Worm (Caenorhabditis elegans) whole organism, L4 larva: ENCODE results near the gene ZK1127.13.

Experiments
- F10B5.3 ChIP-seq: sonication (generic microtip); optimal IDR thresholded peaks from 2 replicates; lab custom pipeline; 2016; ENCODE audit warnings: mild to moderate bottlenecking, missing genetic modification characterization, missing compliant biosample characterization
- F26F4.8 ChIP-seq: fragments of 200-800 bp; sonication (Bioruptor generic); conservative IDR thresholded peaks from 2 replicates; pipeline ENCODE4 v1.3.6; 2022; ENCODE audit warnings: missing genetic modification characterization, missing compliant biosample characterization
- F37D6.2 ChIP-seq: sonication (generic microtip); optimal IDR thresholded peaks from 2 replicates; lab custom pipeline; 2016; ENCODE audit warnings: mild to moderate bottlenecking, missing genetic modification characterization, missing compliant biosample characterization
- T26A8.4 ChIP-seq: fragments of 200-800 bp; sonication (Bioruptor generic); IDR thresholded peaks from 2 replicates; pipeline ENCODE4 v1.3.6; 2022; ENCODE audit warnings: missing genetic modification characterization, missing compliant biosample characterization
- Y105C5A.15 ChIP-seq: fragments of 200-800 bp; sonication (Bioruptor generic); IDR thresholded peaks from 2 replicates; pipeline ENCODE4 v1.3.6; 2022; ENCODE audit warnings: missing genetic modification characterization, missing compliant biosample characterization
- ZK546.5 ChIP-seq, 2 experiments: sonication (generic microtip); optimal IDR thresholded peaks; 2 replicates each; lab custom pipeline; 2017; ENCODE audit warnings: missing biosample characterization in 2 of 2, missing genetic modification characterization in 2 of 2
- aly-2 ChIP-seq: sonication (generic microtip); optimal IDR thresholded peaks from 2 replicates; lab custom pipeline; 2018; ENCODE audit warnings: missing biosample characterization, missing genetic modification characterization
- ama-1 ChIP-seq: fragments of 150-350 bp; optimal IDR thresholded peaks from 2 replicates; lab custom pipeline; 2014; ENCODE audit warnings: inconsistent platforms, mixed read lengths
- arid-1 ChIP-seq: fragments of 200-800 bp; sonication (Bioruptor generic); conservative IDR thresholded peaks from 2 replicates; pipeline ENCODE4 v1.3.6; 2022; ENCODE audit warnings: missing genetic modification reagents, missing genetic modification characterization, missing compliant biosample characterization
- ceh-44 ChIP-seq: fragments of 200-800 bp; sonication (Bioruptor generic); IDR thresholded peaks from 2 replicates; pipeline ENCODE4 v1.3.6; 2022; ENCODE audit warnings: missing genetic modification reagents, missing genetic modification characterization, missing compliant biosample characterization
- ceh-62 ChIP-seq: sonication (generic microtip); optimal IDR thresholded peaks from 2 replicates; lab custom pipeline; 2017; ENCODE audit warnings: missing biosample characterization, missing genetic modification characterization
- ces-1 ChIP-seq: fragments of 150-350 bp; sonication (generic microtip); optimal IDR thresholded peaks from 4 replicates; lab custom pipeline; 2014; ENCODE audit warnings: missing biosample characterization, missing genetic modification reagents, missing genetic modification characterization
- ctbp-1 ChIP-seq: fragments of 200-800 bp; sonication (Bioruptor generic); IDR thresholded peaks from 2 replicates; pipeline ENCODE4 v1.3.6; 2022; ENCODE audit warnings: missing genetic modification reagents, missing genetic modification characterization, missing compliant biosample characterization
- daf-19 ChIP-seq: fragments of 200-800 bp; sonication (Bioruptor generic); conservative IDR thresholded peaks from 2 replicates; pipeline ENCODE4 v1.3.6; 2022; ENCODE audit warnings: missing genetic modification characterization, missing compliant biosample characterization
- daf-8 ChIP-seq: fragments of 200-800 bp; sonication (Bioruptor generic); IDR thresholded peaks from 2 replicates; pipeline ENCODE4 v1.3.6; 2022; ENCODE audit warnings: missing genetic modification characterization, missing compliant biosample characterization
- dpl-1 ChIP-seq: fragments of 150-350 bp; optimal IDR thresholded peaks from 2 replicates; lab custom pipeline; 2014; ENCODE audit warnings: missing biosample characterization, missing genetic modification reagents, missing genetic modification characterization
- dve-1 ChIP-seq: sonication (generic microtip); optimal IDR thresholded peaks from 2 replicates; lab custom pipeline; 2017; ENCODE audit warnings: antibody characterized with exemption, mild to moderate bottlenecking, missing genetic modification characterization, missing compliant biosample characterization; ENCODE audit not compliant: insufficient read depth
- fos-1 ChIP-seq: fragments of 150-350 bp; optimal IDR thresholded peaks from 2 replicates; lab custom pipeline; 2014; ENCODE audit warnings: missing biosample characterization, missing genetic modification characterization
- hif-1 ChIP-seq, 2 experiments: sonication (generic microtip); optimal IDR thresholded peaks; 2 replicates each; lab custom pipeline; 2016 to 2017; ENCODE audit warnings: missing compliant biosample characterization in 2 of 2, missing genetic modification characterization in 2 of 2, missing genetic modification reagents in 2 of 2, missing genotype in 2 of 2, mild to moderate bottlenecking in 1 of 2
- hlh-30 ChIP-seq: sonication (generic microtip); optimal IDR thresholded peaks from 2 replicates; lab custom pipeline; 2017; ENCODE audit warnings: antibody characterized with exemption, mild to moderate bottlenecking, missing genetic modification characterization, missing compliant biosample characterization; ENCODE audit not compliant: insufficient read depth
- lim-7 ChIP-seq: fragments of 200-800 bp; sonication (Bioruptor generic); IDR thresholded peaks from 2 replicates; pipeline ENCODE4 v1.3.6; 2022; ENCODE audit warnings: missing genetic modification characterization, missing compliant biosample characterization
- lin-1 ChIP-seq: fragments of 200-800 bp; sonication (Bioruptor generic); IDR thresholded peaks from 2 replicates; pipeline ENCODE4 v1.3.6; 2022; ENCODE audit warnings: missing genetic modification reagents, missing genetic modification characterization, missing compliant biosample characterization
- lin-13 ChIP-seq: fragments of 150-350 bp; optimal IDR thresholded peaks from 2 replicates; lab custom pipeline; 2014; ENCODE audit warnings: missing biosample characterization, missing genetic modification reagents, missing genetic modification characterization
- lin-15B ChIP-seq: fragments of 150-350 bp; sonication (generic microtip); optimal IDR thresholded peaks from 3 replicates; lab custom pipeline; 2014; ENCODE audit warnings: missing biosample characterization, missing genetic modification characterization
- lin-38 ChIP-seq: fragments of 200-800 bp; sonication (Bioruptor generic); IDR thresholded peaks from 2 replicates; pipeline ENCODE4 v1.3.6; 2022; ENCODE audit warnings: missing genetic modification reagents, missing genetic modification characterization, missing compliant biosample characterization
- lsy-2 ChIP-seq, 2 experiments: fragments of 150-350 bp in 1 of 2; sonication (generic microtip) in 1 of 2; optimal IDR thresholded peaks; 2 replicates each; lab custom pipeline; 2014 to 2017; ENCODE audit warnings: missing biosample characterization in 2 of 2, missing genetic modification characterization in 2 of 2
- madf-5 ChIP-seq, 2 experiments: fragments of 200-800 bp; sonication (Bioruptor generic); IDR thresholded peaks; 2 replicates each; pipeline ENCODE4 v1.3.6; 2022; ENCODE audit warnings: missing compliant biosample characterization in 2 of 2, missing genetic modification characterization in 2 of 2
- madf-9 ChIP-seq: fragments of 200-800 bp; sonication (Bioruptor generic); conservative IDR thresholded peaks from 2 replicates; pipeline ENCODE4 v1.3.6; 2022; ENCODE audit warnings: missing genetic modification reagents, missing genetic modification characterization, missing compliant biosample characterization
- mep-1 ChIP-seq: fragments of 150-350 bp; sonication (generic microtip); optimal IDR thresholded peaks from 3 replicates; lab custom pipeline; 2014; ENCODE audit warnings: missing biosample characterization, missing genetic modification characterization
- mes-2 ChIP-seq: sonication (generic microtip); optimal IDR thresholded peaks from 2 replicates; lab custom pipeline; 2016; ENCODE audit warnings: missing genotype, mild to moderate bottlenecking, missing genetic modification characterization, missing compliant biosample characterization; ENCODE audit not compliant: poor library complexity, severe bottlenecking
- mxl-3 ChIP-seq: fragments of 200-800 bp; sonication (Bioruptor generic); optimal IDR thresholded peaks from 2 replicates; lab custom pipeline; 2018; ENCODE audit warnings: mild to moderate bottlenecking, missing genetic modification characterization, missing compliant biosample characterization
- nhr-10 ChIP-seq: fragments of 150-350 bp; optimal IDR thresholded peaks from 2 replicates; lab custom pipeline; 2014; ENCODE audit warnings: missing biosample characterization, missing genetic modification characterization
- nhr-237 ChIP-seq: sonication (generic microtip); optimal IDR thresholded peaks from 2 replicates; lab custom pipeline; 2017; ENCODE audit warnings: missing biosample characterization, missing genetic modification characterization
- nhr-41 ChIP-seq: fragments of 200-800 bp; sonication (Bioruptor generic); IDR thresholded peaks from 2 replicates; pipeline ENCODE4 v1.3.6; 2022; ENCODE audit warnings: missing genetic modification reagents, missing genetic modification characterization, missing compliant biosample characterization
- nhr-42 ChIP-seq: fragments of 200-800 bp; sonication (Bioruptor generic); IDR thresholded peaks from 2 replicates; pipeline ENCODE4 v1.3.6; 2022; ENCODE audit warnings: missing genetic modification characterization, missing compliant biosample characterization
- nhr-6 ChIP-seq: fragments of 150-350 bp; optimal IDR thresholded peaks from 2 replicates; lab custom pipeline; 2014; ENCODE audit warnings: missing biosample characterization, missing genetic modification characterization
- nhr-76 ChIP-seq: fragments of 150-350 bp; optimal IDR thresholded peaks from 2 replicates; lab custom pipeline; 2014; ENCODE audit warnings: missing biosample characterization, missing genetic modification characterization
- nhr-77 ChIP-seq: fragments of 150-350 bp; optimal IDR thresholded peaks from 2 replicates; lab custom pipeline; 2014; ENCODE audit warnings: missing biosample characterization, missing genetic modification characterization
- pqm-1 ChIP-seq: sonication (generic microtip); optimal IDR thresholded peaks from 2 replicates; lab custom pipeline; 2017; ENCODE audit warnings: missing biosample characterization, missing genetic modification characterization
- saeg-2 ChIP-seq: fragments of 200-800 bp; sonication (Bioruptor generic); IDR thresholded peaks from 2 replicates; pipeline ENCODE4 v1.3.6; 2022; ENCODE audit warnings: missing genetic modification reagents, missing genetic modification characterization, missing compliant biosample characterization
- skn-1 ChIP-seq: fragments of 150-350 bp; optimal IDR thresholded peaks from 2 replicates; lab custom pipeline; 2014; ENCODE audit warnings: missing biosample characterization, missing genetic modification characterization
- snpc-1.2 ChIP-seq: fragments of 200-800 bp; sonication (Bioruptor generic); IDR thresholded peaks from 2 replicates; pipeline ENCODE4 v1.3.6; 2022; ENCODE audit warnings: missing genetic modification reagents, missing genetic modification characterization, missing compliant biosample characterization
- spr-1 ChIP-seq: sonication (generic microtip); optimal IDR thresholded peaks from 2 replicates; lab custom pipeline; 2016; ENCODE audit warnings: mild to moderate bottlenecking, missing genetic modification characterization, missing compliant biosample characterization
- tra-1 ChIP-seq: fragments of 200-800 bp; sonication (Bioruptor generic); IDR thresholded peaks from 2 replicates; pipeline ENCODE4 v1.3.6; 2022; ENCODE audit warnings: missing genetic modification reagents, missing genetic modification characterization, missing compliant biosample characterization
- unc-130 ChIP-seq: sonication (generic microtip); optimal IDR thresholded peaks from 2 replicates; lab custom pipeline; 2016; ENCODE audit warnings: missing genetic modification reagents, missing genetic modification characterization, missing compliant biosample characterization
- unc-39 ChIP-seq: sonication (generic microtip); optimal IDR thresholded peaks from 2 replicates; lab custom pipeline; 2017; ENCODE audit warnings: missing biosample characterization, missing genetic modification characterization
- unc-62 ChIP-seq, 3 experiments: fragments of 150-350 bp in 1 of 3; sonication (generic microtip); optimal IDR thresholded peaks in 2 of 3; peaks in 1 of 3; 1 replicate in 1 of 3; 2 replicates in 2 of 3; lab custom pipeline; 2014 to 2017; ENCODE audit warnings: missing biosample characterization in 3 of 3, missing genetic modification characterization in 3 of 3, missing genetic modification reagents in 3 of 3, missing genotype in 1 of 3
- zag-1 ChIP-seq: fragments of 150-350 bp; optimal IDR thresholded peaks from 2 replicates; lab custom pipeline; 2014; ENCODE audit warnings: missing biosample characterization, missing genetic modification characterization
- zfp-3 ChIP-seq: fragments of 200-800 bp; sonication (Bioruptor generic); conservative IDR thresholded peaks from 2 replicates; pipeline ENCODE4 v1.3.6; 2022; ENCODE audit warnings: missing genetic modification reagents, missing genetic modification characterization, missing compliant biosample characterization
- ztf-7 ChIP-seq: fragments of 150-350 bp; optimal IDR thresholded peaks from 2 replicates; lab custom pipeline; 2014; ENCODE audit warnings: missing biosample characterization, missing genetic modification characterization

The ZK1127.13 gene

DNA sequence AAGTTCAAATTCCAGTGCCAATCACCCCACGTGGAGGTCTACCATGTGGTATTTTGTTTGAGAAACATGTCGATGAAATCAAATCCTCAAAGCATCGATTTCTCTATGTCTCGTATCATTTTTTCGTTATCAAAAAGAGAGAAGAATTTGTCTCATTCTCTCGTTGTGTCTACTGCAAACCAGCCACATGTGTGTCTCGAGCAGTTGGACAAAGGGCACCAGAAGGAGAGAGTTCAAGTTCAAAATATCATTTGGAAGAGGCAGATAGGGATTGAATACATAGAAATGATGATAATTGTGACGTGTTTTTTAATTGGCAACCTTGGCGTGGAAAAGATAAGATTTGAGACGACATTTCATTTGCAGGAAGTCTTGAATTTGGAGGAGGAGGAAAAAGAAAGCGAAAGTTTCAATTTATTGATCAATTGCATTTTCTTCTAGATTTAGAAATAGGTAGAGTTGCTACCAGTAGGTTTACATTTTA lies 6.2 kb downstream of the ZK1127.13 start (continued):
- TF ChIP-seq dpl-1 (no peak), arid-1 (GFP tag; lab: Robert Waterston, UW) (0 out of 2 replicates have a peak, but pooled peaks have one; percentile 51), snpc-1.2 (GFP tag; lab: Robert Waterston, UW) (no peak), lsy-2 (tag; optimal IDR thresholded peaks at IDR 0.05; lab: Kevin White, UChicago) (peak in 1 of 2 experiments; percentile 55), F37D6.2 (tag; lab: Kevin White, UChicago) (no peak), ztf-7 (no peak), ctbp-1 (GFP tag; lab: Robert Waterston, UW) (no peak), ama-1 (no peak), dve-1 (tag; lab: Kevin White, UChicago) (peak; percentile 69), unc-62 (GFP tag; optimal IDR thresholded peaks at IDR 0.05 in 1 of 2; lab: Kevin White, UChicago) (peak in 1 of 2 experiments; percentile 82), unc-62 (tag; optimal IDR thresholded peaks at IDR 0.05; lab: Kevin White, UChicago) (no peak), mes-2 (tag; lab: Kevin White, UChicago) (peak; percentile 37), mxl-3 (peak; percentile 94), madf-5 (GFP tag; IDR thresholded peaks at IDR 0.05; lab: Robert Waterston, UW) (no peak), lin-38 (GFP tag; lab: Robert Waterston, UW) (peak; percentile 11; the same call in 1 of the 2 replicates), mep-1 (tag; lab: Kevin White, UChicago) (peak; percentile 53), daf-8 (GFP tag; lab: Robert Waterston, UW) (no peak), ceh-44 (GFP tag; lab: Robert Waterston, UW) (no peak), hlh-30 (tag; lab: Kevin White, UChicago) (peak; percentile 85), aly-2 (no peak), tra-1 (GFP tag; lab: Robert Waterston, UW) (peak; percentile 63; the same call in 1 of the 2 replicates), unc-39 (tag; lab: Kevin White, UChicago) (no peak)

DNA sequence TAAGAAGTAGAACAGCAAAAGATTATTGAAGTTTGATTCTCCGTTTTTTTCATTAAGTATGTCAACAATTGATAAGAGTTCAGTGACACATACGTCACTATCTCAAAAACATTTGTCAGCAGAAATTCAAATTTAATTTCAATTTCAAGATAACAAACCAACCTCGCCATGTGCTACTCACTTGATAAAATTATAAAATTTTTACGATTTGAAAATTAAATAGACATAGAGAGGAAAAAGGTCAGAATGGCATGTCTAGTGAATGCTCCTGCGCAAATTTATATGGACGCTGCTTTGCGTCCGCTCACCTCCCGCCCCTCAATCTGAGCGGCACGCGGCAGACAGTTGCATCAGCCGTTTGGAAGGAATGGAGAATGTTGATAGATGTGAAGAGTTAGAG lies 7.1 kb downstream of the ZK1127.13 start:
- no peak for TF ChIP-seq ces-1 (GFP tag; lab: Kevin White, UChicago)
- TF ChIP-seq lin-13: no peak
- peak in 1 of 2 experiments; percentile 77 for TF ChIP-seq unc-62 (GFP tag; optimal IDR thresholded peaks at IDR 0.05 in 1 of 2; lab: Kevin White, UChicago)
- TF ChIP-seq unc-62 (tag; optimal IDR thresholded peaks at IDR 0.05; lab: Kevin White, UChicago): no peak
- TF ChIP-seq T26A8.4 (GFP tag; lab: Robert Waterston, UW): no peak
- TF ChIP-seq F26F4.8 (GFP tag; lab: Robert Waterston, UW): no peak
- no peak for TF ChIP-seq daf-8 (GFP tag; lab: Robert Waterston, UW)
- no peak for TF ChIP-seq F10B5.3 (tag; lab: Kevin White, UChicago)
- TF ChIP-seq nhr-77: peak; percentile 68
- no peak for TF ChIP-seq skn-1 (tag; lab: Kevin White, UChicago)
- TF ChIP-seq hif-1 (tag; optimal IDR thresholded peaks at IDR 0.05; lab: Kevin White, UChicago): no peak
- TF ChIP-seq unc-130 (GFP tag; lab: Kevin White, UChicago): no peak
- no peak for TF ChIP-seq nhr-76 (tag; lab: Kevin White, UChicago)
- peak; percentile 46 for TF ChIP-seq hlh-30 (tag; lab: Kevin White, UChicago)
- TF ChIP-seq nhr-237 (tag; lab: Kevin White, UChicago): no peak
- TF ChIP-seq lin-1: peak; percentile 70
- TF ChIP-seq Y105C5A.15: no peak
- TF ChIP-seq fos-1 (tag; lab: Kevin White, UChicago): no peak
- TF ChIP-seq dpl-1: no peak
- TF ChIP-seq saeg-2 (GFP tag; lab: Robert Waterston, UW): no peak
- no peak for TF ChIP-seq ZK546.5 (tag; optimal IDR thresholded peaks at IDR 0.05; lab: Kevin White, UChicago)
- no peak for TF ChIP-seq ceh-62
- TF ChIP-seq lim-7 (GFP tag; lab: Robert Waterston, UW): no peak
- peak; percentile 83 for TF ChIP-seq mxl-3
- no peak for TF ChIP-seq nhr-6 (tag; lab: Kevin White, UChicago)
- TF ChIP-seq nhr-41 (GFP tag; lab: Robert Waterston, UW): peak; percentile 77
- no peak for TF ChIP-seq zag-1
- TF ChIP-seq daf-19 (GFP tag; lab: Robert Waterston, UW): no peak
- TF ChIP-seq spr-1 (tag; lab: Kevin White, UChicago): no peak
- no peak for TF ChIP-seq nhr-10 (tag; lab: Kevin White, UChicago)
- TF ChIP-seq nhr-42: no peak
- 0 out of 2 replicates have a peak, but pooled peaks have one; percentile 28 for TF ChIP-seq madf-9 (GFP tag; lab: Robert Waterston, UW)
- peak; percentile 77 for TF ChIP-seq zfp-3 (GFP tag; lab: Robert Waterston, UW)
- peak; percentile 91 for TF ChIP-seq pqm-1 (tag; lab: Kevin White, UChicago)
- no peak for TF ChIP-seq lin-15B
